Fruit fly (Drosophila melanogaster): ENCODE measurements around the gene CG13893.

DNA sequence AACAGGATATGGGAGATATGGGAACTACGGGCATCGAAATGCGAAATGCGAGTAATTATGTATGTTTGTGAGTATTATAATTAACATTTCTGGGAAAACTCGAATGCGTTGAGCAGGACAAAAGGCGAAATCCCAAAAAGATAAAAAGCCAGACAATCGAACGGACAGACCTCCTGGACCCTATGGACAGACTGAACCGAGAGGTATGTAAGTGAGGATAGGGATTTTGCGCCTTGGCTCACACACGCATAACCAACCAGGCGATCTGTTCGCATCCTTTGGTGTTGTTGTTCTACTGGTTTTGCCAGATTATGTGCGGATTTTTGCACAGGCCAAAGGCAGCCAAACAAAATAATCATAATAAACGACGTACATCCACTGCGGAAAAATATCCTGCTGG, 14.1 kb upstream of the CG13893 start:
- TF ChIP-seq pdm3 (GFP tag; optimal IDR thresholded peaks at IDR 0.05) (no peak), CG3919 (GFP tag; optimal IDR thresholded peaks at IDR 0.05) (no peak), achi (GFP tag; optimal IDR thresholded peaks at IDR 0.05) (no peak), svp (GFP tag) (no peak), vri (GFP tag; optimal IDR thresholded peaks at IDR 0.05) (no peak), dac (GFP tag; optimal IDR thresholded peaks at IDR 0.05) (no peak), fd59A (GFP tag; optimal IDR thresholded peaks at IDR 0.05) (no peak), CG7368 (GFP tag; optimal IDR thresholded peaks at IDR 0.05) (no peak), dsx (GFP tag; optimal IDR thresholded peaks at IDR 0.05; ENCODE audit: poor library complexity, severe bottlenecking) (no peak), Hr4 (GFP tag; optimal IDR thresholded peaks at IDR 0.05) (no peak), fd85E (GFP tag; optimal IDR thresholded peaks at IDR 0.05) (no peak), CG1621 (tag; optimal IDR thresholded peaks at IDR 0.05) (no peak), CG10669 (GFP tag; optimal IDR thresholded peaks at IDR 0.05) (no peak), Sox15 (GFP tag; optimal IDR thresholded peaks at IDR 0.05) (no peak)

All from whole organism, prepupa.